Fruit fly (Drosophila melanogaster): ENCODE results near the gene Inx2.

Inx2 gene

dm6 chrX:7014931-7015428, 16.5 kb downstream of the Inx2 start:
- no peak for TF ChIP-seq lola (GFP tag; optimal IDR thresholded peaks at IDR 0.05)
- TF ChIP-seq Abd-B (GFP tag; optimal IDR thresholded peaks at IDR 0.05) = no peak
- peak; percentile 0 for TF ChIP-seq Hr83 (GFP tag; optimal IDR thresholded peaks at IDR 0.05; ENCODE audit: poor library complexity, severe bottlenecking)
- TF ChIP-seq Mio (GFP tag; optimal IDR thresholded peaks at IDR 0.05) = no peak
- peak; percentile 68 for TF ChIP-seq tai (GFP tag; optimal IDR thresholded peaks at IDR 0.05)
- TF ChIP-seq foxo (GFP tag; optimal IDR thresholded peaks at IDR 0.05) = peak; percentile 8 to 78
- TF ChIP-seq Rel (GFP tag; optimal IDR thresholded peaks at IDR 0.05) = no peak
- TF ChIP-seq Rel (tag; optimal IDR thresholded peaks at IDR 0.05) = peak; percentile 8
- no peak for TF ChIP-seq N (GFP tag; optimal IDR thresholded peaks at IDR 0.05)
- TF ChIP-seq usp (GFP tag; optimal IDR thresholded peaks at IDR 0.05) = no peak
- no peak for TF ChIP-seq Dfd (GFP tag; optimal IDR thresholded peaks at IDR 0.05)
- TF ChIP-seq ey (GFP tag; optimal IDR thresholded peaks at IDR 0.05) = peak; percentile 69
- peak; percentile 43 for TF ChIP-seq fru (GFP tag; optimal IDR thresholded peaks at IDR 0.05)
- TF ChIP-seq Vsx2 (GFP tag; optimal IDR thresholded peaks at IDR 0.05; ENCODE audit: partially characterized antibody) = no peak
- peak; percentile 34 for TF ChIP-seq rgr (GFP tag; optimal IDR thresholded peaks at IDR 0.05)
- no peak for TF ChIP-seq dmrt93B (GFP tag; optimal IDR thresholded peaks at IDR 0.05)
- TF ChIP-seq pan (optimal IDR thresholded peaks at IDR 0.05) = peak; percentile 53
- peak; percentile 90 for TF ChIP-seq woc (GFP tag; optimal IDR thresholded peaks at IDR 0.05)
- TF ChIP-seq Myc (optimal IDR thresholded peaks at IDR 0.05) = peak; percentile 48
- peak; percentile 22 for TF ChIP-seq h (GFP tag; optimal IDR thresholded peaks at IDR 0.05)
- TF ChIP-seq sv (GFP tag; optimal IDR thresholded peaks at IDR 0.05) = peak; percentile 66
- peak; percentile 5 for TF ChIP-seq Sp1 (GFP tag; optimal IDR thresholded peaks at IDR 0.05)
- no peak for TF ChIP-seq GATAd (GFP tag; optimal IDR thresholded peaks at IDR 0.05)
- peak; percentile 57 for TF ChIP-seq Hnf4 (GFP tag; optimal IDR thresholded peaks at IDR 0.05)
- TF ChIP-seq CrebA (GFP tag; optimal IDR thresholded peaks at IDR 0.05; ENCODE audit: borderline replicate concordance) = no peak
- no peak for TF ChIP-seq brk (GFP tag; optimal IDR thresholded peaks at IDR 0.05)
- TF ChIP-seq Dif (GFP tag; optimal IDR thresholded peaks at IDR 0.05; ENCODE audit: partially characterized antibody) = no peak
- TF ChIP-seq dsf (GFP tag; optimal IDR thresholded peaks at IDR 0.05; ENCODE audit: borderline replicate concordance) = no peak
- no peak for TF ChIP-seq Hr78 (GFP tag; optimal IDR thresholded peaks at IDR 0.05)
- no peak for TF ChIP-seq psq (GFP tag; optimal IDR thresholded peaks at IDR 0.05)
- peak; percentile 38 for TF ChIP-seq HLH106 (tag; optimal IDR thresholded peaks at IDR 0.05)
- TF ChIP-seq Jra (GFP tag; optimal IDR thresholded peaks at IDR 0.05) = peak; percentile 5
- no peak for TF ChIP-seq dl (GFP tag; optimal IDR thresholded peaks at IDR 0.05; ENCODE audit: insufficient read depth in 1 of 2, partially characterized antibody in 2 of 2)
- no peak for TF ChIP-seq CG32264 (GFP tag; optimal IDR thresholded peaks at IDR 0.05)
- TF ChIP-seq br (GFP tag; optimal IDR thresholded peaks at IDR 0.05) = peak; percentile 10

- TF ChIP-seq sage (GFP tag; optimal IDR thresholded peaks at IDR 0.05) (no peak), jim (GFP tag; optimal IDR thresholded peaks at IDR 0.05) (no peak), Rel (GFP tag; optimal IDR thresholded peaks at IDR 0.05) (no peak), Rel (tag; optimal IDR thresholded peaks at IDR 0.05) (no peak), CrebA (GFP tag; optimal IDR thresholded peaks at IDR 0.05; ENCODE audit: borderline replicate concordance) (no peak), Hr78 (GFP tag; optimal IDR thresholded peaks at IDR 0.05) (no peak), rgr (GFP tag; optimal IDR thresholded peaks at IDR 0.05) (no peak), OdsH (GFP tag; optimal IDR thresholded peaks at IDR 0.05) (no peak), Sp1 (GFP tag; optimal IDR thresholded peaks at IDR 0.05) (no peak), pan (optimal IDR thresholded peaks at IDR 0.05) (no peak), Hr83 (GFP tag; optimal IDR thresholded peaks at IDR 0.05; ENCODE audit: poor library complexity, severe bottlenecking) (no peak), Jra (GFP tag; optimal IDR thresholded peaks at IDR 0.05) (no peak), usp (GFP tag; optimal IDR thresholded peaks at IDR 0.05) (no peak), lola (GFP tag; optimal IDR thresholded peaks at IDR 0.05) (no peak), CG32264 (GFP tag; optimal IDR thresholded peaks at IDR 0.05) (no peak), brk (GFP tag; optimal IDR thresholded peaks at IDR 0.05) (no peak)
These were observed 36.4 kb downstream of the Inx2 start for dm6 chrX:7034892-7035291.

- TF ChIP-seq HLH106 (tag; optimal IDR thresholded peaks at IDR 0.05) (no peak), rgr (GFP tag; optimal IDR thresholded peaks at IDR 0.05) (no peak)
These were observed 38.6 kb downstream of the Inx2 start for dm6 chrX:7037061-7037460.

Measured in whole organism, wandering third instar larva.